Worm (Caenorhabditis elegans) whole organism, mixed stage, embryonic: Measurements from ENCODE around the gene Y56A3A.28.

Experiments used
- M03D4.4 ChIP-seq: sonication (generic microtip); optimal IDR thresholded peaks from 2 replicates; lab custom pipeline; 2017; ENCODE audit warnings: mild to moderate bottlenecking, missing genetic modification characterization, missing compliant biosample characterization
- bed-3 ChIP-seq: fragments of 200-800 bp; sonication (Bioruptor generic); optimal IDR thresholded peaks from 3 replicates; lab custom pipeline; 2018; ENCODE audit warnings: mild to moderate bottlenecking, missing genetic modification characterization, moderate library complexity, missing compliant biosample characterization
- blmp-1 ChIP-seq: fragments of 150-350 bp; optimal IDR thresholded peaks from 2 replicates; lab custom pipeline; 2014; ENCODE audit warnings: missing biosample characterization, missing genetic modification characterization
- ceh-39 ChIP-seq: fragments of 150-350 bp; optimal IDR thresholded peaks from 2 replicates; lab custom pipeline; 2014; ENCODE audit warnings: missing biosample characterization, missing genetic modification characterization
- ceh-83 ChIP-seq: fragments of 200-800 bp; sonication (Bioruptor generic); optimal IDR thresholded peaks from 2 replicates; lab custom pipeline; 2018; ENCODE audit warnings: mild to moderate bottlenecking, missing genetic modification characterization, missing compliant biosample characterization
- ces-1 ChIP-seq: fragments of 150-350 bp; optimal IDR thresholded peaks from 2 replicates; lab custom pipeline; 2014; ENCODE audit warnings: missing biosample characterization, missing genetic modification reagents, missing genetic modification characterization
- cnd-1 ChIP-seq: fragments of 200-800 bp; sonication (Bioruptor generic); optimal IDR thresholded peaks from 2 replicates; lab custom pipeline; 2018; ENCODE audit warnings: mild to moderate bottlenecking, missing genetic modification characterization, missing compliant biosample characterization
- drap-1 ChIP-seq: fragments of 200-800 bp; sonication (Bioruptor generic); optimal IDR thresholded peaks from 3 replicates; lab custom pipeline; 2018; ENCODE audit warnings: mild to moderate bottlenecking, missing genetic modification characterization, missing compliant biosample characterization
- elt-3 ChIP-seq: fragments of 150-350 bp; optimal IDR thresholded peaks from 2 replicates; lab custom pipeline; 2014; ENCODE audit warnings: missing biosample characterization, missing genetic modification characterization
- flh-1 ChIP-seq: fragments of 200-800 bp; sonication (Bioruptor generic); optimal IDR thresholded peaks from 2 replicates; lab custom pipeline; 2018; ENCODE audit warnings: mild to moderate bottlenecking, missing genetic modification characterization, moderate library complexity, missing compliant biosample characterization
- ham-2 ChIP-seq: fragments of 200-800 bp; sonication (Bioruptor generic); optimal IDR thresholded peaks from 2 replicates; lab custom pipeline; 2018; ENCODE audit warnings: mild to moderate bottlenecking, missing genetic modification characterization, missing compliant biosample characterization
- hlh-1 ChIP-seq: fragments of 150-350 bp; optimal IDR thresholded peaks from 2 replicates; lab custom pipeline; 2014; ENCODE audit warnings: missing biosample characterization, missing genetic modification reagents, missing genetic modification characterization
- lin-13 ChIP-seq: fragments of 150-350 bp; optimal IDR thresholded peaks from 2 replicates; lab custom pipeline; 2014; ENCODE audit warnings: missing biosample characterization, missing genetic modification characterization
- lin-32 ChIP-seq: fragments of 200-800 bp; sonication (Bioruptor generic); optimal IDR thresholded peaks from 2 replicates; lab custom pipeline; 2018; ENCODE audit warnings: mild to moderate bottlenecking, missing genetic modification characterization, missing compliant biosample characterization
- lsy-2 ChIP-seq: fragments of 150-350 bp; optimal IDR thresholded peaks from 2 replicates; lab custom pipeline; 2014; ENCODE audit warnings: missing biosample characterization, missing genetic modification characterization
- mab-5 ChIP-seq: fragments of 150-350 bp; optimal IDR thresholded peaks from 2 replicates; lab custom pipeline; 2014; ENCODE audit warnings: missing biosample characterization, missing genetic modification characterization
- nhr-12 ChIP-seq: fragments of 150-350 bp; optimal IDR thresholded peaks from 2 replicates; lab custom pipeline; 2014; ENCODE audit warnings: missing biosample characterization, missing genetic modification characterization
- nhr-2 ChIP-seq: fragments of 150-350 bp; optimal IDR thresholded peaks from 2 replicates; lab custom pipeline; 2014; ENCODE audit warnings: missing biosample characterization, missing genetic modification characterization
- nhr-237 ChIP-seq: fragments of 150-350 bp; optimal IDR thresholded peaks from 2 replicates; lab custom pipeline; 2014; ENCODE audit warnings: missing biosample characterization, missing genetic modification characterization
- nhr-28 ChIP-seq: fragments of 150-350 bp; optimal IDR thresholded peaks from 2 replicates; lab custom pipeline; 2014; ENCODE audit warnings: missing biosample characterization, missing genetic modification characterization
- pha-4 ChIP-seq: fragments of 150-350 bp; optimal IDR thresholded peaks from 2 replicates; lab custom pipeline; 2018; ENCODE audit warnings: missing biosample characterization, missing genetic modification reagents, missing genetic modification characterization
- snpc-4 ChIP-seq: fragments of 150-350 bp; optimal IDR thresholded peaks from 2 replicates; lab custom pipeline; 2014; ENCODE audit warnings: missing biosample characterization, missing genetic modification characterization
- sptf-1 ChIP-seq: sonication (generic microtip); optimal IDR thresholded peaks from 2 replicates; lab custom pipeline; 2017; ENCODE audit warnings: mild to moderate bottlenecking, missing genetic modification characterization, moderate library complexity, missing compliant biosample characterization
- tbx-8 ChIP-seq: fragments of 200-800 bp; sonication (Bioruptor generic); optimal IDR thresholded peaks from 2 replicates; lab custom pipeline; 2018; ENCODE audit warnings: mild to moderate bottlenecking, missing genetic modification characterization, moderate library complexity, missing compliant biosample characterization
- unc-120 ChIP-seq: sonication (generic microtip); optimal IDR thresholded peaks from 2 replicates; lab custom pipeline; 2017; ENCODE audit warnings: missing genetic modification characterization, missing compliant biosample characterization; ENCODE audit not compliant: poor library complexity, severe bottlenecking
- unc-39 ChIP-seq: fragments of 150-350 bp; optimal IDR thresholded peaks from 2 replicates; lab custom pipeline; 2014; ENCODE audit warnings: missing biosample characterization, missing genetic modification characterization
- unc-62 ChIP-seq: fragments of 150-350 bp; optimal IDR thresholded peaks from 2 replicates; lab custom pipeline; 2014; ENCODE audit warnings: missing biosample characterization, missing genetic modification reagents, missing genetic modification characterization
- zip-8 ChIP-seq: fragments of 150-350 bp; optimal IDR thresholded peaks from 2 replicates; lab custom pipeline; 2014; ENCODE audit warnings: missing biosample characterization, missing genetic modification characterization
- ztf-11 ChIP-seq: fragments of 150-350 bp; optimal IDR thresholded peaks from 2 replicates; lab custom pipeline; 2014; ENCODE audit warnings: missing biosample characterization, missing genetic modification characterization

Y56A3A.28 gene

DNA sequence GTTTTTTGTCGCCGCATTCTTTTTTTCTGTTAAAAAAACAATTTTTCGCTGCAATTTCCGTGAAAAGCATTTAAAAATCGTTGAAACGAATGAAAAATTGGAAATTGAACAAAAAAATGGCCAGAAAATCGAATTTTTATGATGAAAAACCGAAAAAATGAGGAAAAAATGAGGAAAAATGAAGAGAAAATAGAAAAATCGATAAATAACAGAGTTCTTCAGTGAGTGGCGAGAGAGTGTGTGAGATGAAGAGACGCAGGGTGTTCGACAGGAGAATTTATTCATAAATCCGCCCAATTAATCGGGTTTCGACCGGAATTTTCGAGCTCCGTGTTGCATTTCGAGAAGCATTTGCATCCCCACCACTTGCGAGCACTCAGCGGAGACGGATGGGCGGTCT is at the start of gene Y56A3A.28:
Y56A3A.28 (minus strand) TSS at position 33 of the 400 bp plus-strand sequence.
- TF ChIP-seq ces-1 (GFP tag; lab: Kevin White, UChicago), result peak; percentile 46
- TF ChIP-seq nhr-237 (tag; lab: Kevin White, UChicago), result no peak
- TF ChIP-seq, all 35 proteins: peak for 1

DNA sequence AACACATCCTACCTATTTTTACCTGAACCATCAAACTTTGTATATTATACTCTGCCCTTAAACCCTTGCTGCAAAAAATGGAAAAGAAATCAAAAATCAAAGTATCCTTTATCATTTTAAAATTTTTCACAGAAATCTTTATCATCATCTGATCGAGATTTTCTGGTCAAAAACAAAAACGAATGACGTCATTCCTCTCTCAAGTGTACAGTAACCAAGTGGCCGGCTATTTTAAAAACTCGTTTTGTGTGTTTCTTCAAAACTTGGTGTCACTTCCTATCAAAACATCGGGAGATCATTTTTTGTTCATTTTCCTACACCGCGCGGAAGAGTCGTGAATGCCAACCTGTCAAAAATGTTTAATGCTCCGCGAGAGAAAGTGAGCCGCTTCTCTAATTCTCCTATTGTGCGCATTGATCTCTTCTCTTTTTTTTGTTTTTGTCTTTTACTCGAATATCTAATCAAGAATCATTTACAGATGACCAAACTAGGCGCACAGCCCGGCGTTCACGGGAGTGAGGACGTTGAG is 49.0 kb upstream of the Y56A3A.28 start, which contains the start of gene brp-1:
brp-1 (plus strand) TSS at position 479 of the 529 bp plus-strand sequence.
- peak; percentile 56 for TF ChIP-seq zip-8
- no peak for TF ChIP-seq ceh-83 (GFP tag; lab: Kevin White, UChicago)

DNA sequence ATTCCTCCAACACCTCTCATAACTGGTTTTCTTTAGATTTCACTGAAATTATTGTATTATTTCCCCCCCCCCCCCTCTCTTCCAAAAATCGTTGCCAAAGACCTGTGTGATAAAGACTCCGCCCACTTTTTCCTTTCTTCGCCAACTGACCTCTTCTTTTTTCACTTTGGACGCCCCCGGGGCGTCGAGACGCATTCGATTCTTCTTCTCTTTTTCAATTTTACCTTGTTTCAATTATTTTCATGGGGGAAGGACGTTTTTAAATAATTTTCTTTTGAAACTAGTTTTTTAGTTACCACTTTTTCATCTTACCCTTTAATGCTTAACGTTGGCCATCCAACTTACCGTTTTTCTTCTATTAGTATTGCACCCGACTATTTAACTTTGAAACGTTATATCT is 46.8 kb upstream of the Y56A3A.28 start:
- no peak for TF ChIP-seq nhr-237 (tag; lab: Kevin White, UChicago)
- TF ChIP-seq sptf-1 (tag; lab: Kevin White, UChicago), result no peak
- no peak for TF ChIP-seq drap-1 (GFP tag; lab: Kevin White, UChicago)
- TF ChIP-seq unc-62, result no peak
- TF ChIP-seq ces-1 (GFP tag; lab: Kevin White, UChicago), result no peak
- TF ChIP-seq nhr-12 (tag; lab: Kevin White, UChicago), result no peak
- no peak for TF ChIP-seq ztf-11 (tag; lab: Kevin White, UChicago)
- TF ChIP-seq cnd-1 (tag; lab: Kevin White, UChicago), result no peak
- no peak for TF ChIP-seq pha-4 (tag; lab: Kevin White, UChicago)
- no peak for TF ChIP-seq lin-32
- no peak for TF ChIP-seq bed-3 (GFP tag; lab: Kevin White, UChicago)
- TF ChIP-seq ceh-39 (tag; lab: Kevin White, UChicago), result no peak
- no peak for TF ChIP-seq tbx-8 (GFP tag; lab: Kevin White, UChicago)
- TF ChIP-seq lin-13 (tag; lab: Kevin White, UChicago), result no peak
- TF ChIP-seq mab-5 (tag; lab: Kevin White, UChicago), result no peak
- TF ChIP-seq unc-39, result no peak
- TF ChIP-seq snpc-4 (tag; lab: Kevin White, UChicago), result no peak
- TF ChIP-seq ceh-83 (GFP tag; lab: Kevin White, UChicago), result no peak

DNA sequence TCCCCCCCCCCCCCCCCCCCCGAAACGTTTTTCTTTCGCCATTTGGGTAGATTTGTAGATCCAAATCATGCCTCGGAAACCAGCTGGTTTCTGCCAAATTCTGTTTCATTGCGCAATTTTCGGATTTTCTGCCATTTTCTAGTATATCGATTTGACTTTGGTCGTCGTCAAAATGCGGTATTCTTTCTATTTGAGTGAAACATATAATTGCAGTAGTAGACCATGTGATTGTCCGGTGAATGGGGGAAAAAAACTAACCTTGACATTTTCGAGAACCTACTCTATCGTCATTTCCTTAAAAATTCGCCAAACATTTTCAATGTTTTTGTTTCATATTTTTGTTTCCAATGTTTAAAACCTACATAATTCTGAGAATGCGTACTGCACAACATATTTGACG is 44.4 kb upstream of the Y56A3A.28 start:
- TF ChIP-seq flh-1 (GFP tag; lab: Kevin White, UChicago), result no peak
- no peak for TF ChIP-seq sptf-1 (tag; lab: Kevin White, UChicago)
- no peak for TF ChIP-seq bed-3 (GFP tag; lab: Kevin White, UChicago)
- TF ChIP-seq zip-8, result no peak
- no peak for TF ChIP-seq hlh-1 (tag; lab: Kevin White, UChicago)
- TF ChIP-seq ceh-83 (GFP tag; lab: Kevin White, UChicago), result no peak
- no peak for TF ChIP-seq mab-5 (tag; lab: Kevin White, UChicago)
- no peak for TF ChIP-seq nhr-2
- TF ChIP-seq M03D4.4 (tag; lab: Kevin White, UChicago), result no peak
- no peak for TF ChIP-seq nhr-28 (tag; lab: Kevin White, UChicago)
- no peak for TF ChIP-seq drap-1 (GFP tag; lab: Kevin White, UChicago)
- no peak for TF ChIP-seq pha-4 (tag; lab: Kevin White, UChicago)
- no peak for TF ChIP-seq ces-1 (GFP tag; lab: Kevin White, UChicago)
- TF ChIP-seq cnd-1 (tag; lab: Kevin White, UChicago), result no peak

DNA sequence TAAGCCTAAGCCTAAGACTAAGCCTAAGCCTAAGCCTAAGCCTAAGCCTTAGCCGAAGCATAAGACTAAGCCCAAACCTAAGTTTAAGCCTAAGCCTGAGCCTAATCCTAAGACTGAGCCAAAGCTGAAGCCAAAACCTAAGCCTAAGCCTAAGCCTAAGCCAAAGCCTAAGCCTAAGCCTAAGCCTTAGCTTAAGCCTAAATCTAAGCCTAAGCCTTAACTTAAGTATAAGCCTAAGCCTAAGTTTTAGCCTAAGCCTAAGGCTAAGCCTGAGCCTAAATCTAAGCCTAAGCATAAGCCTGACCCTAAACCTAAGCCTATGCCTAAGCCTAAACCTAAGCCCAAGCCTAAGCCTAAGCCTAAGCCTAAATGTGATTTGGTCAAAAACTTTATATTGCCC is 44.0 kb upstream of the Y56A3A.28 start:
- TF ChIP-seq ham-2 (GFP tag; lab: Kevin White, UChicago) (peak; percentile 54), mab-5 (tag; lab: Kevin White, UChicago) (no peak), unc-62 (no peak), lsy-2 (no peak), zip-8 (no peak)
- TF ChIP-seq, all 35 proteins: peak for 1

DNA sequence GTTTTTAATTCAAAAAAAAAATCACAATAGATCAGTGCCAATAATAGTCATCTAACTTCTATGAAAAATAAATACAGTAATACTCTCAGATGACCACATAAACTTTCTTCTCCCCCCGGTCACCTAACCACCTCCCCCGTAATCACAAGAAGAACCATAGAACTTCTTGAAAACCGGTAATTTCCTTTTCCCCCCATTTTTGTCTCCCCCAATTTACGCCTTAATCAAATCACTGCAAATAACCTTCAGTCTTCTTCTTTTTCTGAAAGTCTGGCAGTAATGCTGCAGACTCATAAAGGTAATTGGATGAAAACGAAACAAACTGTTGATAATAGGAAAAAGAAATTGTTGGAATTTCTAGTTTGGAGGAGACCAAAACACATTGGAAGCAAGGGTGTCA is 43.3 kb upstream of the Y56A3A.28 start:
- TF ChIP-seq pha-4 (tag; lab: Kevin White, UChicago) (no peak), nhr-237 (tag; lab: Kevin White, UChicago) (no peak), unc-120 (tag; lab: Kevin White, UChicago) (no peak), cnd-1 (tag; lab: Kevin White, UChicago) (no peak), flh-1 (GFP tag; lab: Kevin White, UChicago) (no peak), elt-3 (tag; lab: Kevin White, UChicago) (no peak), nhr-2 (no peak), unc-62 (no peak), blmp-1 (tag; lab: Kevin White, UChicago) (no peak), unc-39 (no peak)
